Fruit fly (Drosophila melanogaster): ENCODE results near the gene CG42233.

CG42233 gene

dm6 chr3R:31812117-31812975, 7.3 kb upstream of the CG42233 start, which contains the start of the genes FeCH and RhoGAP100F (continued):
- TF ChIP-seq TFAM (GFP tag; optimal IDR thresholded peaks at IDR 0.05) = no peak
- 0 out of 2 replicates have a peak, but pooled peaks have one; percentile 40 for TF ChIP-seq tna (GFP tag; IDR thresholded peaks at IDR 0.05; ENCODE audit: partially characterized antibody)
- TF ChIP-seq CG2116 (GFP tag; optimal IDR thresholded peaks at IDR 0.05) = peak; percentile 32
- no peak for TF ChIP-seq CG1024 (GFP tag; IDR thresholded peaks at IDR 0.05)
- peak; percentile 64 for TF ChIP-seq CG9797 (GFP tag; optimal IDR thresholded peaks at IDR 0.05)
- TF ChIP-seq Deaf1 (tag; optimal IDR thresholded peaks at IDR 0.05) = peak; percentile 37
- TF ChIP-seq CG15514 (GFP tag; optimal IDR thresholded peaks at IDR 0.05) = peak; percentile 32
- peak; percentile 34 for TF ChIP-seq CG14710 (tag; optimal IDR thresholded peaks at IDR 0.05)
- peak; percentile 3 for TF ChIP-seq CG2712 (tag; optimal IDR thresholded peaks at IDR 0.05)
- peak; percentile 40; the same call in 1 of the 3 replicates for TF ChIP-seq knrl (GFP tag; IDR thresholded peaks at IDR 0.05; ENCODE audit: partially characterized antibody)
- TF ChIP-seq slou (GFP tag; optimal IDR thresholded peaks at IDR 0.05) = no peak
- TF ChIP-seq dmrt99B (tag; optimal IDR thresholded peaks at IDR 0.05) = no peak
- 0 out of 3 replicates have a peak, but pooled peaks have one; percentile 16 for TF ChIP-seq dysf (GFP tag; IDR thresholded peaks at IDR 0.05)
- TF ChIP-seq Ets97D (GFP tag; optimal IDR thresholded peaks at IDR 0.05) = peak; percentile 19
- TF ChIP-seq CG34224 (GFP tag; IDR thresholded peaks at IDR 0.05; ENCODE audit: partially characterized antibody) = 0 out of 3 replicates have a peak, but pooled peaks have one; percentile 7
- TF ChIP-seq unc-4 (GFP tag; IDR thresholded peaks at IDR 0.05; ENCODE audit: partially characterized antibody) = 0 out of 2 replicates have a peak, but pooled peaks have one; percentile 26
- peak; percentile 41 for TF ChIP-seq CG5180 (GFP tag; optimal IDR thresholded peaks at IDR 0.05)
- TF ChIP-seq Dip2 (GFP tag; IDR thresholded peaks at IDR 0.05) = peak; percentile 87
- no peak for TF ChIP-seq CG15479 (GFP tag; optimal IDR thresholded peaks at IDR 0.05)
- no peak for TF ChIP-seq CG17361 (GFP tag; IDR thresholded peaks at IDR 0.05)
- TF ChIP-seq pzg (GFP tag; optimal IDR thresholded peaks at IDR 0.05) = peak; percentile 60
- TF ChIP-seq cg (GFP tag; optimal IDR thresholded peaks at IDR 0.05) = peak; percentile 56
- no peak for TF ChIP-seq Rx (GFP tag; IDR thresholded peaks at IDR 0.05)
- TF ChIP-seq Dll (GFP tag; IDR thresholded peaks at IDR 0.05; ENCODE audit: partially characterized antibody) = 0 out of 4 replicates have a peak, but pooled peaks have one; percentile 32
- TF ChIP-seq CG4854 (GFP tag; optimal IDR thresholded peaks at IDR 0.05) = no peak
- peak; percentile 59 for TF ChIP-seq CG10321 (GFP tag; IDR thresholded peaks at IDR 0.05)
- peak; percentile 61 for TF ChIP-seq stwl (tag; optimal IDR thresholded peaks at IDR 0.05)
- TF ChIP-seq Dp (GFP tag; optimal IDR thresholded peaks at IDR 0.05) = peak; percentile 51
- TF ChIP-seq CG7357 (GFP tag; IDR thresholded peaks at IDR 0.05) = no peak
- TF ChIP-seq bigmax (GFP tag; optimal IDR thresholded peaks at IDR 0.05) = no peak
- TF ChIP-seq klu (GFP tag; IDR thresholded peaks at IDR 0.05) = no peak
- peak; percentile 49 for TF ChIP-seq Hr3 (GFP tag; optimal IDR thresholded peaks at IDR 0.05)
- peak; percentile 13 for TF ChIP-seq Med (GFP tag)
- peak in 1 of 2 experiments; percentile 41 for TF ChIP-seq Trl (optimal IDR thresholded peaks at IDR 0.05)
- TF ChIP-seq Trl (GFP tag; optimal IDR thresholded peaks at IDR 0.05) = no peak
- TF ChIP-seq Sox102F (GFP tag; optimal IDR thresholded peaks at IDR 0.05) = no peak
- TF ChIP-seq trem (tag; optimal IDR thresholded peaks at IDR 0.05) = peak; percentile 43
- peak; percentile 36 for TF ChIP-seq CG1832 (GFP tag; optimal IDR thresholded peaks at IDR 0.05)
- no peak for TF ChIP-seq CG13123 (GFP tag; optimal IDR thresholded peaks at IDR 0.05)
- TF ChIP-seq HmgZ (tag; optimal IDR thresholded peaks at IDR 0.05) = peak; percentile 2
- TF ChIP-seq CG34422 (GFP tag; IDR thresholded peaks at IDR 0.05) = no peak

Measured in whole organism, embryonic.